Worm (Caenorhabditis elegans) whole organism, early embryonic: Measurements from ENCODE around the gene afmd-1.

Experiments used
- B0310.2 ChIP-seq: sonication (generic microtip); optimal IDR thresholded peaks from 2 replicates; lab custom pipeline; 2016; ENCODE audit warnings: mild to moderate bottlenecking, missing genetic modification characterization, missing compliant biosample characterization
- F13C5.2 ChIP-seq: sonication (generic microtip); optimal IDR thresholded peaks from 2 replicates; lab custom pipeline; 2017; ENCODE audit warnings: mild to moderate bottlenecking, missing genetic modification characterization, inconsistent platforms, missing compliant biosample characterization
- ama-1 ChIP-seq: fragments of 150-350 bp; optimal IDR thresholded peaks from 2 replicates; lab custom pipeline; 2014
- ceh-13 ChIP-seq: fragments of 200-800 bp; sonication (Bioruptor generic); optimal IDR thresholded peaks from 2 replicates; lab custom pipeline; 2018; ENCODE audit warnings: mild to moderate bottlenecking, missing genetic modification characterization, missing compliant biosample characterization
- flt-1 ChIP-seq: fragments of 200-800 bp; sonication (Bioruptor generic); IDR thresholded peaks from 2 replicates; pipeline ENCODE4 v1.3.6; 2022; ENCODE audit warnings: missing genetic modification characterization, missing compliant biosample characterization
- hmbx-1 ChIP-seq: sonication (generic microtip); optimal IDR thresholded peaks from 2 replicates; lab custom pipeline; 2016; ENCODE audit warnings: mild to moderate bottlenecking, missing genetic modification characterization, missing compliant biosample characterization
- pes-1 ChIP-seq: fragments of 200-800 bp; sonication (Bioruptor generic); IDR thresholded peaks from 2 replicates; pipeline ENCODE4 v1.3.6; 2022; ENCODE audit warnings: missing genetic modification reagents, missing genetic modification characterization, missing compliant biosample characterization
- tbx-37 ChIP-seq: fragments of 200-800 bp; sonication (Bioruptor generic); conservative IDR thresholded peaks from 2 replicates; pipeline ENCODE4 v1.3.6; 2022; ENCODE audit warnings: missing genetic modification reagents, missing genetic modification characterization, missing compliant biosample characterization
- tra-4 ChIP-seq: sonication (generic microtip); optimal IDR thresholded peaks from 2 replicates; lab custom pipeline; 2017; ENCODE audit warnings: missing genetic modification characterization, missing compliant biosample characterization

ce11 chrIV:7227072-7227471 lies 17.0 kb upstream of the afmd-1 start, which contains the start of gene R13A1.10:
- TF ChIP-seq tra-4 (tag; lab: Kevin White, UChicago): no peak
- no peak for TF ChIP-seq pes-1
- TF ChIP-seq tbx-37: no peak
- TF ChIP-seq ceh-13: no peak
- no peak for TF ChIP-seq F13C5.2
- no peak for TF ChIP-seq ama-1 (lab: Kevin White, UChicago)
- no peak for TF ChIP-seq hmbx-1 (tag; lab: Kevin White, UChicago)
- no peak for TF ChIP-seq B0310.2
- no peak for TF ChIP-seq flt-1
